Fruit fly (Drosophila melanogaster) whole organism, adult: Measurements from ENCODE around the gene ClC-a.

ENCODE experiments used
- CG12768 ChIP-seq: fragments of 200-800 bp; sonication (Bioruptor generic); optimal IDR thresholded peaks from 2 replicates; lab custom pipeline; 2017; ENCODE audit warnings: missing biosample characterization, missing genetic modification characterization, mild to moderate bottlenecking, moderate library complexity, missing genetic modification reagents
- CG7101 ChIP-seq: fragments of 200-800 bp; sonication (Bioruptor generic); optimal IDR thresholded peaks from 2 replicates; lab custom pipeline; 2018; ENCODE audit warnings: missing biosample characterization, mild to moderate bottlenecking, missing genetic modification characterization, moderate library complexity
- Crg-1 ChIP-seq: fragments of 200-800 bp; sonication (Bioruptor generic); optimal IDR thresholded peaks from 2 replicates; lab custom pipeline; 2016; ENCODE audit warnings: missing biosample characterization, missing genetic modification characterization
- bab1 ChIP-seq: fragments of 200-800 bp; sonication (Bioruptor generic); optimal IDR thresholded peaks from 3 replicates; lab custom pipeline; 2019; ENCODE audit warnings: missing biosample characterization, mild to moderate bottlenecking, missing genetic modification characterization, moderate library complexity
- cic ChIP-seq: fragments of 200-800 bp; sonication (Bioruptor generic); optimal IDR thresholded peaks from 2 replicates; lab custom pipeline; 2017; ENCODE audit warnings: missing biosample characterization, mild to moderate bottlenecking, missing genetic modification characterization, moderate library complexity
- ovo ChIP-seq: fragments of 200-800 bp; sonication (Bioruptor generic); optimal IDR thresholded peaks from 2 replicates; lab custom pipeline; 2016; ENCODE audit warnings: missing biosample characterization, missing genetic modification characterization
- tj ChIP-seq: fragments of 200-800 bp; sonication (Bioruptor generic); optimal IDR thresholded peaks from 3 replicates; lab custom pipeline; 2017; ENCODE audit warnings: missing biosample characterization, mild to moderate bottlenecking, missing genetic modification characterization, moderate library complexity

- no peak for TF ChIP-seq CG7101
- TF ChIP-seq ovo (GFP tag; lab: Kevin White, UChicago) = no peak
- no peak for TF ChIP-seq tj (GFP tag; lab: Kevin White, UChicago)
- no peak for TF ChIP-seq bab1 (GFP tag; lab: Kevin White, UChicago)
- no peak for TF ChIP-seq cic (GFP tag; lab: Kevin White, UChicago)
- TF ChIP-seq CG12768 (GFP tag; lab: Kevin White, UChicago) = no peak
- TF ChIP-seq Crg-1 (GFP tag; lab: Kevin White, UChicago) = no peak
Measured at dm6 chr3R:11771492-11771891, 41.5 kb downstream of the ClC-a start.
